Worm (Caenorhabditis elegans) whole organism, late embryonic: ENCODE measurements around the gene F28E10.4.
A peak's percentile ranks its signal among the peaks of the same experiment; 100 is the strongest.

Experiments
- C08G9.2 ChIP-seq: sonication (generic microtip); optimal IDR thresholded peaks from 2 replicates; lab custom pipeline; 2016; ENCODE audit warnings: mild to moderate bottlenecking, missing genetic modification characterization, moderate library complexity, missing compliant biosample characterization
- C38D4.7 ChIP-seq: fragments of 200-800 bp; sonication (Bioruptor generic); optimal IDR thresholded peaks from 2 replicates; lab custom pipeline; 2018; ENCODE audit warnings: mild to moderate bottlenecking, missing genetic modification characterization, moderate library complexity, missing compliant biosample characterization
- F13H6.1 ChIP-seq: sonication (generic microtip); optimal IDR thresholded peaks from 2 replicates; lab custom pipeline; 2016; ENCODE audit warnings: missing genetic modification characterization, missing compliant biosample characterization
- K02D7.2 ChIP-seq: sonication (generic microtip); optimal IDR thresholded peaks from 2 replicates; lab custom pipeline; 2017; ENCODE audit warnings: mild to moderate bottlenecking, missing genetic modification characterization, missing compliant biosample characterization
- T23F11.4 ChIP-seq: fragments of 200-800 bp; sonication (Bioruptor generic); optimal IDR thresholded peaks from 2 replicates; lab custom pipeline; 2018; ENCODE audit warnings: mild to moderate bottlenecking, missing genetic modification characterization, missing compliant biosample characterization
- ahr-1 ChIP-seq: sonication (generic microtip); optimal IDR thresholded peaks from 2 replicates; lab custom pipeline; 2016; ENCODE audit warnings: missing genetic modification characterization, missing compliant biosample characterization
- ceh-18 ChIP-seq: sonication (generic microtip); optimal IDR thresholded peaks from 2 replicates; lab custom pipeline; 2016; ENCODE audit warnings: missing genetic modification characterization, missing compliant biosample characterization
- ceh-2 ChIP-seq: sonication (generic microtip); optimal IDR thresholded peaks from 2 replicates; lab custom pipeline; 2016; ENCODE audit warnings: missing genotype, missing genetic modification characterization, missing compliant biosample characterization
- ceh-24 ChIP-seq: sonication (generic microtip); optimal IDR thresholded peaks from 2 replicates; lab custom pipeline; 2016; ENCODE audit warnings: mild to moderate bottlenecking, missing genetic modification characterization, missing compliant biosample characterization
- ceh-34 ChIP-seq: sonication (generic microtip); optimal IDR thresholded peaks from 2 replicates; lab custom pipeline; 2016; ENCODE audit warnings: mild to moderate bottlenecking, missing genetic modification characterization, missing compliant biosample characterization
- ceh-48 ChIP-seq: sonication (generic microtip); optimal IDR thresholded peaks from 2 replicates; lab custom pipeline; 2016; ENCODE audit warnings: missing genetic modification characterization, inconsistent platforms, missing compliant biosample characterization
- ceh-6 ChIP-seq: fragments of 200-800 bp; sonication (Bioruptor generic); optimal IDR thresholded peaks from 2 replicates; lab custom pipeline; 2018; ENCODE audit warnings: mild to moderate bottlenecking, missing genetic modification characterization, missing compliant biosample characterization
- che-1 ChIP-seq: sonication (generic microtip); optimal IDR thresholded peaks from 2 replicates; lab custom pipeline; 2016; ENCODE audit warnings: mild to moderate bottlenecking, missing genetic modification characterization, missing compliant biosample characterization
- dmd-4 ChIP-seq: sonication (generic microtip); optimal IDR thresholded peaks from 2 replicates; lab custom pipeline; 2016; ENCODE audit warnings: borderline replicate concordance, missing genetic modification characterization, missing compliant biosample characterization
- dve-1 ChIP-seq: sonication (generic microtip); optimal IDR thresholded peaks from 2 replicates; lab custom pipeline; 2017; ENCODE audit warnings: antibody characterized with exemption, mild to moderate bottlenecking, missing genetic modification characterization, missing compliant biosample characterization
- elt-2 ChIP-seq: sonication (generic microtip); optimal IDR thresholded peaks from 2 replicates; lab custom pipeline; 2016; ENCODE audit warnings: missing genetic modification reagents, missing genetic modification characterization, missing compliant biosample characterization
- elt-4 ChIP-seq: sonication (generic microtip); optimal IDR thresholded peaks from 2 replicates; lab custom pipeline; 2016; ENCODE audit warnings: missing genetic modification characterization, missing compliant biosample characterization
- fax-1 ChIP-seq: sonication (generic microtip); optimal IDR thresholded peaks from 2 replicates; lab custom pipeline; 2016; ENCODE audit warnings: missing genotype, missing genetic modification characterization, missing compliant biosample characterization
- fkh-6 ChIP-seq: sonication (generic microtip); optimal IDR thresholded peaks from 2 replicates; lab custom pipeline; 2016; ENCODE audit warnings: missing genetic modification characterization, missing compliant biosample characterization
- hlh-15 ChIP-seq: sonication (generic microtip); optimal IDR thresholded peaks from 2 replicates; lab custom pipeline; 2016; ENCODE audit warnings: missing genetic modification characterization, missing compliant biosample characterization
- hlh-30 ChIP-seq: sonication (generic microtip); optimal IDR thresholded peaks from 2 replicates; lab custom pipeline; 2017; ENCODE audit warnings: antibody characterized with exemption, missing genetic modification characterization, missing compliant biosample characterization; ENCODE audit not compliant: insufficient read depth
- hlh-8 ChIP-seq: sonication (generic microtip); optimal IDR thresholded peaks from 2 replicates; lab custom pipeline; 2016; ENCODE audit warnings: missing genotype, missing genetic modification characterization, missing compliant biosample characterization
- lin-11 ChIP-seq: fragments of 200-800 bp; sonication (Bioruptor generic); optimal IDR thresholded peaks from 2 replicates; lab custom pipeline; 2018; ENCODE audit warnings: mild to moderate bottlenecking, missing genetic modification characterization, missing compliant biosample characterization
- nfya-1 ChIP-seq: sonication (generic microtip); optimal IDR thresholded peaks from 2 replicates; lab custom pipeline; 2017; ENCODE audit warnings: missing genetic modification characterization, mild to moderate bottlenecking, missing compliant biosample characterization, antibody characterized with exemption, moderate library complexity
- nhr-11 ChIP-seq: fragments of 150-350 bp; optimal IDR thresholded peaks from 2 replicates; lab custom pipeline; 2014; ENCODE audit warnings: missing biosample characterization, missing genetic modification characterization
- npax-4 ChIP-seq: sonication (generic microtip); optimal IDR thresholded peaks from 2 replicates; lab custom pipeline; 2016; ENCODE audit warnings: missing genetic modification characterization, missing compliant biosample characterization
- pat-9 ChIP-seq: fragments of 200-800 bp; sonication (Bioruptor generic); optimal IDR thresholded peaks from 2 replicates; lab custom pipeline; 2018; ENCODE audit warnings: mild to moderate bottlenecking, missing genetic modification characterization, moderate library complexity, missing compliant biosample characterization
- pax-1 ChIP-seq: fragments of 150-350 bp; optimal IDR thresholded peaks from 2 replicates; lab custom pipeline; 2014; ENCODE audit warnings: missing biosample characterization, missing genetic modification characterization
- pha-2 ChIP-seq: sonication (generic microtip); optimal IDR thresholded peaks from 2 replicates; lab custom pipeline; 2017; ENCODE audit warnings: mild to moderate bottlenecking, missing genetic modification characterization, missing compliant biosample characterization
- pqm-1 ChIP-seq: sonication (generic microtip); optimal IDR thresholded peaks from 2 replicates; lab custom pipeline; 2016; ENCODE audit warnings: missing genetic modification characterization, missing compliant biosample characterization
- ref-2 ChIP-seq: sonication (generic microtip); optimal IDR thresholded peaks from 2 replicates; lab custom pipeline; 2016; ENCODE audit warnings: missing genetic modification characterization, missing compliant biosample characterization
- sdc-2 ChIP-seq: sonication (generic microtip); optimal IDR thresholded peaks from 2 replicates; lab custom pipeline; 2016; ENCODE audit warnings: missing genotype, missing genetic modification characterization, missing compliant biosample characterization
- sox-4 ChIP-seq: sonication (generic microtip); optimal IDR thresholded peaks from 2 replicates; lab custom pipeline; 2017; ENCODE audit warnings: mild to moderate bottlenecking, missing genetic modification characterization, inconsistent platforms, missing compliant biosample characterization
- syd-9 ChIP-seq: sonication (generic microtip); optimal IDR thresholded peaks from 2 replicates; lab custom pipeline; 2016; ENCODE audit warnings: mild to moderate bottlenecking, missing genetic modification characterization, moderate library complexity, missing compliant biosample characterization
- unc-3 ChIP-seq, 2 experiments: fragments of 200-800 bp in 1 of 2; sonication (Bioruptor generic) in 1 of 2; sonication (generic microtip) in 1 of 2; conservative IDR thresholded peaks in 1 of 2; optimal IDR thresholded peaks in 1 of 2; 2 replicates each; pipeline versions ENCODE4 v1.3.6 to Lab custom; 2016 to 2022; ENCODE audit warnings: missing compliant biosample characterization in 2 of 2, missing genetic modification characterization in 2 of 2, missing genetic modification reagents in 1 of 2
- unc-55 ChIP-seq: sonication (generic microtip); optimal IDR thresholded peaks from 2 replicates; lab custom pipeline; 2017; ENCODE audit warnings: missing biosample characterization, missing genetic modification reagents, missing genetic modification characterization
- unc-86 ChIP-seq: sonication (generic microtip); optimal IDR thresholded peaks from 2 replicates; lab custom pipeline; 2016; ENCODE audit warnings: missing genetic modification characterization, missing compliant biosample characterization

F28E10.4 gene

DNA sequence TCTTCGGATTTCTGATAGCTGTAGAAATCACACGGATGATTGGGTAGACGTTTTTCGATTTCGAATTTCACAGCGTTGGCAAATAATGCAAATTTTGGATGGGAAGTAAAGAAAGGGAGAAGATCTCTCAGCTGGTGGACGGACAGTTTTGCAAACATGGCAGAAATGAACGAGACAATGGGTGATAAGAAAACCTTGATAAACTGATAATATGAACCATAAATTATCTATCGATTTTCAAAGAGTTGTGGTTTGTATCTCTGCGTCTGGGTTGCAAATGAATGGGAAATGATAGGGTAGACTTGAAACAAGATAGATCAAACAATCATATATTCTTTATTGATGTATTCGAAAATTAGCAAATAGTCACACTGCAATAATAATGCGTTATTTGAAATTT lies 37.1 kb downstream of the F28E10.4 start, which contains the start of gene ZK185.3:
Gene ZK185.3 (minus strand): TSS at position 263 of the 400 bp plus-strand sequence.
- TF ChIP-seq unc-3 (GFP tag; conservative IDR thresholded peaks at IDR 0.05; lab: Robert Waterston, UW) (no peak), unc-3 (tag; optimal IDR thresholded peaks at IDR 0.05; lab: Kevin White, UChicago) (no peak), elt-2 (tag; lab: Kevin White, UChicago) (peak; percentile 94)
- TF ChIP-seq, all 69 proteins: peak for 1

ce11 chrIV:4526724-4527123 lies 40.5 kb downstream of the F28E10.4 start:
- TF ChIP-seq ahr-1 (tag; lab: Kevin White, UChicago) (no peak), C38D4.7 (GFP tag; lab: Kevin White, UChicago) (no peak), che-1 (no peak), K02D7.2 (no peak), dve-1 (tag; lab: Kevin White, UChicago) (peak; percentile 54), elt-2 (tag; lab: Kevin White, UChicago) (no peak), ref-2 (tag; lab: Kevin White, UChicago) (no peak)

ce11 chrIV:4526028-4526427 lies 41.2 kb downstream of the F28E10.4 start:
- no peak for TF ChIP-seq unc-86 (tag; lab: Kevin White, UChicago)

ce11 chrIV:4524943-4525342 lies 42.3 kb downstream of the F28E10.4 start, which contains the start of gene ZK180.6:
ZK180.6 (minus strand) TSS chrIV:4525043.
- TF ChIP-seq pat-9 (no peak), nhr-11 (no peak), fkh-6 (tag; lab: Kevin White, UChicago) (no peak), elt-4 (no peak), npax-4 (tag; lab: Kevin White, UChicago) (no peak), lin-11 (tag; lab: Kevin White, UChicago) (no peak), ceh-18 (tag; lab: Kevin White, UChicago) (no peak), ceh-48 (no peak), elt-2 (tag; lab: Kevin White, UChicago) (no peak), F13H6.1 (tag; lab: Kevin White, UChicago) (no peak), C38D4.7 (GFP tag; lab: Kevin White, UChicago) (no peak), dmd-4 (tag; lab: Kevin White, UChicago) (no peak), pha-2 (tag; lab: Kevin White, UChicago) (no peak), unc-3 (GFP tag; conservative IDR thresholded peaks at IDR 0.05; lab: Robert Waterston, UW) (no peak), unc-3 (tag; optimal IDR thresholded peaks at IDR 0.05; lab: Kevin White, UChicago) (no peak), unc-55 (GFP tag; lab: Kevin White, UChicago) (no peak), sox-4 (tag; lab: Kevin White, UChicago) (no peak), ceh-24 (tag; lab: Kevin White, UChicago) (no peak), nfya-1 (tag; lab: Kevin White, UChicago) (no peak)

DNA sequence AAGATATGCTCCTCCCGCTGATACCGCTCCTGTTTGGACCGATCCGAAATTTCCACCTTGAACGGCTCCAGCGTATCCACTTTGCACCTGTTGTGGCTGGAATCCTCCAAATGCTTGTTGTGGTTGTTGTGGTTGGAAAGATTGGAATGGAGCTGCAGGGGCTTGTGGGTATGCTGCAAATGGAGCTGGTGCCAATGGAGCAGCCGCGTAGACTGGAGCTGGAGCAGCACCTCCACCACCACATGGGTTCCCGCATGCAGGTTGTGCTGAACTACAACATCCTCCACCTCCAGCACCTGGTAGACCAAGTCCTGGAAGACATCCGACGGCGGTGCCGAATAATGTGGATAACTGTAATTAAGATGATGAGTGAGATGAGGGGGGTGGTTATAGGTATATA lies 43.8 kb downstream of the F28E10.4 start:
- no peak for TF ChIP-seq che-1
- no peak for TF ChIP-seq fkh-6 (tag; lab: Kevin White, UChicago)
- TF ChIP-seq sdc-2 (tag; lab: Kevin White, UChicago): no peak
- TF ChIP-seq syd-9 (tag; lab: Kevin White, UChicago): no peak
- no peak for TF ChIP-seq T23F11.4 (GFP tag; lab: Kevin White, UChicago)
- no peak for TF ChIP-seq hlh-30 (tag; lab: Kevin White, UChicago)
- TF ChIP-seq ceh-2 (tag; lab: Kevin White, UChicago): no peak
- TF ChIP-seq hlh-15: no peak
- TF ChIP-seq hlh-8 (tag; lab: Kevin White, UChicago): no peak
- TF ChIP-seq pat-9: no peak
- TF ChIP-seq C38D4.7 (GFP tag; lab: Kevin White, UChicago): no peak
- TF ChIP-seq lin-11 (tag; lab: Kevin White, UChicago): no peak
- TF ChIP-seq pqm-1 (tag; lab: Kevin White, UChicago): no peak
- no peak for TF ChIP-seq C08G9.2
- TF ChIP-seq fax-1: no peak
- TF ChIP-seq ceh-6 (GFP tag; lab: Kevin White, UChicago): no peak
- no peak for TF ChIP-seq ceh-34
- no peak for TF ChIP-seq pax-1 (tag; lab: Kevin White, UChicago)
